Fruit fly (Drosophila melanogaster) whole organism: ENCODE data around the gene CG11562.

ENCODE experiments used
- EcR ChIP-seq, 2 experiments: fragments of >200 bp; optimal IDR thresholded peaks; 2 replicates each; lab custom pipeline; 2017; ENCODE audit warnings: missing biosample characterization in 2 of 2, missing genetic modification characterization in 2 of 2, missing genetic modification reagents in 2 of 2
- psq ChIP-seq: fragments of >200 bp; optimal IDR thresholded peaks from 2 replicates; lab custom pipeline; 2017

dm6 chr2L:277122-277671 lies 15.0 kb upstream of the CG11562 start, which contains the start of gene smo:
- TF ChIP-seq psq (lab: Kevin White, UChicago) (no peak), EcR (GFP tag; optimal IDR thresholded peaks at IDR 0.05; lab: Kevin White, UChicago) (no peak)
